Worm (Caenorhabditis elegans): ENCODE data around the gene vps-18.

vps-18 gene

ce11 chrII:4456024-4456423 lies 4.9 kb upstream of the vps-18 start (continued):
- TF ChIP-seq Y53G8AR.9 (GFP tag; conservative IDR thresholded peaks at IDR 0.05), result no peak
- no peak for TF ChIP-seq bed-2 (GFP tag; IDR thresholded peaks at IDR 0.05)
- TF ChIP-seq ZK185.1 (tag; optimal IDR thresholded peaks at IDR 0.05; ENCODE audit: poor library complexity, severe bottlenecking), result no peak
- TF ChIP-seq F22D6.2 (tag; optimal IDR thresholded peaks at IDR 0.05), result no peak
- no peak for TF ChIP-seq madf-3 (GFP tag; IDR thresholded peaks at IDR 0.05)
- TF ChIP-seq snpc-1.1 (tag; optimal IDR thresholded peaks at IDR 0.05; ENCODE audit: insufficient read depth), result no peak
- TF ChIP-seq madf-10 (tag; optimal IDR thresholded peaks at IDR 0.05), result no peak
- no peak for TF ChIP-seq lsy-27 (tag; optimal IDR thresholded peaks at IDR 0.05; ENCODE audit: borderline replicate concordance, insufficient read depth)
- no peak for TF ChIP-seq snpc-4 (GFP tag; optimal IDR thresholded peaks at IDR 0.05)
- no peak for TF ChIP-seq snpc-4 (tag; optimal IDR thresholded peaks at IDR 0.05)
- TF ChIP-seq mel-28 (tag; optimal IDR thresholded peaks at IDR 0.05; ENCODE audit: borderline replicate concordance), result no peak
- TF ChIP-seq pbrm-1 (GFP tag; IDR thresholded peaks at IDR 0.05), result no peak
- TF ChIP-seq cebp-2 (GFP tag; IDR thresholded peaks at IDR 0.05), result no peak
- TF ChIP-seq sea-2 (GFP tag; IDR thresholded peaks at IDR 0.05), result no peak
- TF ChIP-seq cebp-1 (GFP tag; IDR thresholded peaks at IDR 0.05), result no peak
- TF ChIP-seq cebp-1 (tag; optimal IDR thresholded peaks at IDR 0.05), result peak; percentile 33
- no peak for TF ChIP-seq nfya-1 (tag; optimal IDR thresholded peaks at IDR 0.05; ENCODE audit: borderline replicate concordance, insufficient read depth)
- no peak for TF ChIP-seq zim-3 (tag; optimal IDR thresholded peaks at IDR 0.05)
- no peak for TF ChIP-seq fkh-3 (tag; optimal IDR thresholded peaks at IDR 0.05)
- no peak for TF ChIP-seq sdz-38 (tag; optimal IDR thresholded peaks at IDR 0.05)

- peak; percentile 99 for TF ChIP-seq lsl-1 (GFP tag; optimal IDR thresholded peaks at IDR 0.05)
- no peak for TF ChIP-seq let-607 (tag; optimal IDR thresholded peaks at IDR 0.05)
- TF ChIP-seq nhr-27 (tag; optimal IDR thresholded peaks at IDR 0.05), result no peak
- TF ChIP-seq nfya-2 (GFP tag; IDR thresholded peaks at IDR 0.05), result no peak
- TF ChIP-seq tbx-9 (tag; optimal IDR thresholded peaks at IDR 0.05; ENCODE audit: borderline replicate concordance), result no peak
- TF ChIP-seq F57C9.4 (tag; optimal IDR thresholded peaks at IDR 0.05), result no peak
- no peak for TF ChIP-seq ama-1 (optimal IDR thresholded peaks at IDR 0.05)
- TF ChIP-seq ama-1 (GFP tag; optimal IDR thresholded peaks at IDR 0.05), result no peak
- no peak for TF ChIP-seq ccch-3 (GFP tag; optimal IDR thresholded peaks at IDR 0.05)
- no peak for TF ChIP-seq nfya-1 (tag; optimal IDR thresholded peaks at IDR 0.05; ENCODE audit: borderline replicate concordance, insufficient read depth)
- TF ChIP-seq ceh-91 (GFP tag; IDR thresholded peaks at IDR 0.05), result peak; percentile 56
- no peak for TF ChIP-seq tlf-1 (GFP tag; optimal IDR thresholded peaks at IDR 0.05)
- no peak for TF ChIP-seq F49E8.2 (tag; optimal IDR thresholded peaks at IDR 0.05; ENCODE audit: insufficient read depth)
- no peak for TF ChIP-seq cebp-1 (GFP tag; IDR thresholded peaks at IDR 0.05)
- TF ChIP-seq cebp-1 (tag; optimal IDR thresholded peaks at IDR 0.05), result no peak
- TF ChIP-seq F37B4.10 (GFP tag; IDR thresholded peaks at IDR 0.05), result no peak
- TF ChIP-seq pbrm-1 (GFP tag; IDR thresholded peaks at IDR 0.05), result no peak
- no peak for TF ChIP-seq B0261.1 (tag; optimal IDR thresholded peaks at IDR 0.05)
- no peak for TF ChIP-seq Y79H2A.3 (GFP tag; conservative IDR thresholded peaks at IDR 0.05)
- TF ChIP-seq repo-1 (tag; optimal IDR thresholded peaks at IDR 0.05), result no peak
- TF ChIP-seq T26A5.8 (tag; optimal IDR thresholded peaks at IDR 0.05), result no peak
- TF ChIP-seq nfyb-1 (GFP tag; IDR thresholded peaks at IDR 0.05), result no peak
- TF ChIP-seq dox-1 (GFP tag; IDR thresholded peaks at IDR 0.05), result peak; percentile 39; the same call in 1 of the 2 replicates
- TF ChIP-seq bed-1 (GFP tag; IDR thresholded peaks at IDR 0.05), result no peak
- no peak for TF ChIP-seq hrde-1 (tag; optimal IDR thresholded peaks at IDR 0.05; ENCODE audit: borderline replicate concordance)
- TF ChIP-seq efl-1 (GFP tag; optimal IDR thresholded peaks at IDR 0.05), result peak; percentile 40
- TF ChIP-seq ztf-28 (GFP tag; IDR thresholded peaks at IDR 0.05), result no peak
- no peak for TF ChIP-seq madf-3 (GFP tag; IDR thresholded peaks at IDR 0.05)
- TF ChIP-seq madf-10 (tag; optimal IDR thresholded peaks at IDR 0.05), result no peak
- no peak for TF ChIP-seq snpc-4 (GFP tag; optimal IDR thresholded peaks at IDR 0.05)
- no peak for TF ChIP-seq snpc-4 (tag; optimal IDR thresholded peaks at IDR 0.05)
- TF ChIP-seq snpc-1.3 (tag; optimal IDR thresholded peaks at IDR 0.05; ENCODE audit: insufficient read depth), result no peak
- no peak for TF ChIP-seq zfh-2 (GFP tag; conservative IDR thresholded peaks at IDR 0.05)
- no peak for TF ChIP-seq Y53F4B.3 (GFP tag; IDR thresholded peaks at IDR 0.05)
- TF ChIP-seq atf-7 (tag; optimal IDR thresholded peaks at IDR 0.05), result no peak
Observed at ce11 chrII:4460297-4460696, 633 bp upstream of the vps-18 start.

Measured in whole organism, young adult.